Worm (Caenorhabditis elegans): ENCODE data around the gene H12C20.7.

The H12C20.7 gene

DNA sequence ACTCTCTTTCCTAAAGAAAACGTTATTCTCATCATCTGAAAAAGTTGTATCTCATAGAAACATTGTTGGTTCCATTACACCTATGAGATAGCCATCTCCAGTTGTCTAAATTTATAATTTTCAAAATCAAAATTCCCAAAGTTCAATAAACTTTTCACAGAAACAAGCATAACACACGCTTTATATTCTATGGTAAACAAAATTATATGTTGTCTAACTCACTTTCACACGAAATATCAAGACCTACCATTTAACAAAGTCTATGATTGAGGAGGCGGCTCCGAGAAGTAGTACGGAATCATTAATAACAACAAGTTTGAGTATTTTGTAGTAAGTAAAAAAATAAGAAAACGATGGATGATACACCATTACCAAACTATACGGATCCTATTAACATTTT, 26.0 kb upstream of the H12C20.7 start, which contains the start of gene srx-84:
Gene srx-84, plus strand, starts transcription at position 301 of the 400 bp plus-strand sequence.
- TF ChIP-seq cebp-1 (GFP tag; IDR thresholded peaks at IDR 0.05) (no peak), cebp-1 (tag; optimal IDR thresholded peaks at IDR 0.05) (no peak), Y53F4B.3 (GFP tag; IDR thresholded peaks at IDR 0.05) (no peak), mes-4 (tag; optimal IDR thresholded peaks at IDR 0.05) (no peak), ztf-28 (GFP tag; IDR thresholded peaks at IDR 0.05) (no peak), F49E8.2 (tag; optimal IDR thresholded peaks at IDR 0.05; ENCODE audit: insufficient read depth) (no peak), F10E7.11 (tag; optimal IDR thresholded peaks at IDR 0.05) (no peak), athp-1 (tag; optimal IDR thresholded peaks at IDR 0.05) (no peak), madf-10 (tag; optimal IDR thresholded peaks at IDR 0.05) (no peak), rec-8 (tag; optimal IDR thresholded peaks at IDR 0.05) (no peak), mel-28 (tag; optimal IDR thresholded peaks at IDR 0.05; ENCODE audit: borderline replicate concordance) (no peak), mcd-1 (GFP tag; IDR thresholded peaks at IDR 0.05) (no peak), nfya-2 (GFP tag; IDR thresholded peaks at IDR 0.05) (no peak), unc-130 (GFP tag; optimal IDR thresholded peaks at IDR 0.05) (no peak)

DNA sequence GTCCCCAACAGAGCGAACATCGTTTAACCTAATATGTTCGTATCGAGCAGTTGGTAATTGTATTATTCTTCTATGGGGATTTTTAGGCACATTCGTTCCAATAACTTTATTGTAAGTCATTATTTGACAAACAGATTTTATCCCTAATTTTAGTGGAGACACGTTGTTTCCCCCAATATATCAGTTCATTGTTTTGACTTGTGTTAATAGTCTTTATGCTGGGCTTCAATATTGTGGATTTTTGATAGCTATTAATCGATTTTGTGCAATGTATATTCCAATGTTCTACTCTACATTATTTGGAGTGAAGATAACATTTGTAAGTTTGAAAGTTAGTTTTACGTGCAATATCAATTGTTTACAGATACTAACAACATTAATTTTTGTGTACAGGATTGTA, 21.1 kb upstream of the H12C20.7 start:
- TF ChIP-seq mxl-1 (tag; optimal IDR thresholded peaks at IDR 0.05) (no peak), lsy-27 (tag; optimal IDR thresholded peaks at IDR 0.05; ENCODE audit: borderline replicate concordance, insufficient read depth) (no peak), ama-1 (optimal IDR thresholded peaks at IDR 0.05) (no peak), ama-1 (GFP tag; optimal IDR thresholded peaks at IDR 0.05) (no peak), dpff-1 (tag; optimal IDR thresholded peaks at IDR 0.05) (no peak), B0035.1 (tag; optimal IDR thresholded peaks at IDR 0.05) (no peak), gei-17 (GFP tag; optimal IDR thresholded peaks at IDR 0.05) (no peak), F39B2.1 (GFP tag; IDR thresholded peaks at IDR 0.05) (no peak), dpl-1 (GFP tag; optimal IDR thresholded peaks at IDR 0.05) (no peak), Y67H2A.10 (GFP tag; conservative IDR thresholded peaks at IDR 0.05) (no peak), cebp-2 (GFP tag; IDR thresholded peaks at IDR 0.05) (no peak), akir-1 (GFP tag; optimal IDR thresholded peaks at IDR 0.05) (no peak), lin-40 (tag; optimal IDR thresholded peaks at IDR 0.05) (no peak), ceh-27 (GFP tag; optimal IDR thresholded peaks at IDR 0.05) (no peak), lir-1 (GFP tag; conservative IDR thresholded peaks at IDR 0.05) (no peak), egl-44 (GFP tag; IDR thresholded peaks at IDR 0.05) (no peak)

DNA sequence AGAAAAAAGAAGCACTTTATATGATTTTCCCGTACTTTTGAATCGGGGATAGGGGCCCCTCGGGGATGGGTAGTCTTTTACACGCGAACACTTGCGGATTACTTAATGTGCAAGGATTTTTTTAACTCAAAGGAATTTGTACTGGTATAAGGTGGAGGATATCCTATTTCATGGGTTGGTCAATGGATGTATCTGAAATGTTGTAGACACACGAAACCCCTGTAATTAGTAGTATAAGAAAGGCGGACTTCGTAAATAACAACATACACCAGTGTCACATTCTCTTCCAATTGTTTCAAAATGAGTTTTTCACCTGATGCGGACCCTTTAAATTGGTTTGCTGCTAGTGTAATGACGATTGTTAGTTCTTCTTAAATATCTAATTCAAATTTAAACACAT, 20.6 kb upstream of the H12C20.7 start, which contains the start of gene srx-80:
Gene srx-80, plus strand, starts transcription at position 301 of the 400 bp plus-strand sequence.
- no peak for TF ChIP-seq chd-7 (tag; optimal IDR thresholded peaks at IDR 0.05)

DNA sequence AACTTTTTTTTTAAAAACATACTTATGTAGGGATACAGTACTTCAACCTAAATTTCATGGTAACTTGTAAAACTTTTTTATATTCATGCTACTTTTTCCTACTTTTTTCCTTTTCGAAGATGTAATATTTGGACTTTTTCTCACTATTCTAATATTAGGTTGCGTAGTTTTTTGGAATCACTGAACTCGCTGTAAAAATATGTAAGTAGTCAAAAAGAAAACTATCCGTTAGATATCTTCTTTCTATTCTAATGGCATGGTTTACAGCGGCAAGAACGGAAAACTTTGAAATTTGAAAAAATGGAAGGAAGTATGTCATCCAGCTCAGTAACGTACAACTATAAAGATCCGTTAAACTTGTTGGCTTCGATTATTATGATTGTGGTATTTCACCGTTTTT, 16.6 kb upstream of the H12C20.7 start, which contains the start of gene srx-82:
Gene srx-82, plus strand, starts transcription at position 301 of the 400 bp plus-strand sequence.
- TF ChIP-seq F57A8.1 (GFP tag; optimal IDR thresholded peaks at IDR 0.05) (no peak), chd-7 (tag; optimal IDR thresholded peaks at IDR 0.05) (no peak), hmg-1.2 (GFP tag; IDR thresholded peaks at IDR 0.05) (no peak), B0035.1 (tag; optimal IDR thresholded peaks at IDR 0.05) (no peak), repo-1 (tag; optimal IDR thresholded peaks at IDR 0.05) (no peak), F49E8.2 (tag; optimal IDR thresholded peaks at IDR 0.05; ENCODE audit: insufficient read depth) (no peak), tbx-9 (tag; optimal IDR thresholded peaks at IDR 0.05; ENCODE audit: borderline replicate concordance) (no peak)
